Worm (Caenorhabditis elegans) whole organism, mixed stage, embryonic: ENCODE results near the gene C01G10.18.

Experiments
- M03D4.4 ChIP-seq: sonication (generic microtip); optimal IDR thresholded peaks from 2 replicates; lab custom pipeline; 2017; ENCODE audit warnings: mild to moderate bottlenecking, missing genetic modification characterization, missing compliant biosample characterization
- bed-3 ChIP-seq: fragments of 200-800 bp; sonication (Bioruptor generic); optimal IDR thresholded peaks from 3 replicates; lab custom pipeline; 2018; ENCODE audit warnings: mild to moderate bottlenecking, missing genetic modification characterization, moderate library complexity, missing compliant biosample characterization
- blmp-1 ChIP-seq: fragments of 150-350 bp; optimal IDR thresholded peaks from 2 replicates; lab custom pipeline; 2014; ENCODE audit warnings: missing biosample characterization, missing genetic modification characterization
- ceh-39 ChIP-seq: fragments of 150-350 bp; optimal IDR thresholded peaks from 2 replicates; lab custom pipeline; 2014; ENCODE audit warnings: missing biosample characterization, missing genetic modification characterization
- ceh-43 ChIP-seq: fragments of 200-800 bp; sonication (Bioruptor generic); optimal IDR thresholded peaks from 2 replicates; lab custom pipeline; 2018; ENCODE audit warnings: mild to moderate bottlenecking, missing genetic modification characterization, moderate library complexity, missing compliant biosample characterization
- ceh-83 ChIP-seq: fragments of 200-800 bp; sonication (Bioruptor generic); optimal IDR thresholded peaks from 2 replicates; lab custom pipeline; 2018; ENCODE audit warnings: mild to moderate bottlenecking, missing genetic modification characterization, missing compliant biosample characterization
- ces-1 ChIP-seq: fragments of 150-350 bp; optimal IDR thresholded peaks from 2 replicates; lab custom pipeline; 2014; ENCODE audit warnings: missing biosample characterization, missing genetic modification reagents, missing genetic modification characterization
- cnd-1 ChIP-seq: fragments of 200-800 bp; sonication (Bioruptor generic); optimal IDR thresholded peaks from 2 replicates; lab custom pipeline; 2018; ENCODE audit warnings: mild to moderate bottlenecking, missing genetic modification characterization, missing compliant biosample characterization
- drap-1 ChIP-seq: fragments of 200-800 bp; sonication (Bioruptor generic); optimal IDR thresholded peaks from 3 replicates; lab custom pipeline; 2018; ENCODE audit warnings: mild to moderate bottlenecking, missing genetic modification characterization, missing compliant biosample characterization
- elt-1 ChIP-seq: sonication (generic microtip); optimal IDR thresholded peaks from 2 replicates; lab custom pipeline; 2017; ENCODE audit warnings: missing genetic modification characterization, mild to moderate bottlenecking, missing compliant biosample characterization, antibody characterized with exemption, moderate library complexity, borderline replicate concordance; ENCODE audit not compliant: insufficient read depth
- elt-3 ChIP-seq: fragments of 150-350 bp; optimal IDR thresholded peaks from 2 replicates; lab custom pipeline; 2014; ENCODE audit warnings: missing biosample characterization, missing genetic modification characterization
- ham-2 ChIP-seq: fragments of 200-800 bp; sonication (Bioruptor generic); optimal IDR thresholded peaks from 2 replicates; lab custom pipeline; 2018; ENCODE audit warnings: mild to moderate bottlenecking, missing genetic modification characterization, missing compliant biosample characterization
- hlh-1 ChIP-seq: fragments of 150-350 bp; optimal IDR thresholded peaks from 2 replicates; lab custom pipeline; 2014; ENCODE audit warnings: missing biosample characterization, missing genetic modification reagents, missing genetic modification characterization
- lin-13 ChIP-seq: fragments of 150-350 bp; optimal IDR thresholded peaks from 2 replicates; lab custom pipeline; 2014; ENCODE audit warnings: missing biosample characterization, missing genetic modification characterization
- lin-32 ChIP-seq: fragments of 200-800 bp; sonication (Bioruptor generic); optimal IDR thresholded peaks from 2 replicates; lab custom pipeline; 2018; ENCODE audit warnings: mild to moderate bottlenecking, missing genetic modification characterization, missing compliant biosample characterization
- lsy-2 ChIP-seq: fragments of 150-350 bp; optimal IDR thresholded peaks from 2 replicates; lab custom pipeline; 2014; ENCODE audit warnings: missing biosample characterization, missing genetic modification characterization
- mab-5 ChIP-seq: fragments of 150-350 bp; optimal IDR thresholded peaks from 2 replicates; lab custom pipeline; 2014; ENCODE audit warnings: missing biosample characterization, missing genetic modification characterization
- mep-1 ChIP-seq: fragments of 150-350 bp; optimal IDR thresholded peaks from 2 replicates; lab custom pipeline; 2017; ENCODE audit warnings: missing biosample characterization, missing genetic modification reagents, missing genetic modification characterization, inconsistent platforms
- mls-2 ChIP-seq: sonication (generic microtip); optimal IDR thresholded peaks from 2 replicates; lab custom pipeline; 2016; ENCODE audit warnings: mild to moderate bottlenecking, missing genetic modification characterization, moderate library complexity, missing compliant biosample characterization
- nhr-12 ChIP-seq: fragments of 150-350 bp; optimal IDR thresholded peaks from 2 replicates; lab custom pipeline; 2014; ENCODE audit warnings: missing biosample characterization, missing genetic modification characterization
- nhr-2 ChIP-seq: fragments of 150-350 bp; optimal IDR thresholded peaks from 2 replicates; lab custom pipeline; 2014; ENCODE audit warnings: missing biosample characterization, missing genetic modification characterization
- nhr-237 ChIP-seq: fragments of 150-350 bp; optimal IDR thresholded peaks from 2 replicates; lab custom pipeline; 2014; ENCODE audit warnings: missing biosample characterization, missing genetic modification characterization
- nhr-76 ChIP-seq: sonication (generic microtip); optimal IDR thresholded peaks from 2 replicates; lab custom pipeline; 2017; ENCODE audit warnings: missing biosample characterization, missing genetic modification characterization
- pha-4 ChIP-seq: fragments of 150-350 bp; optimal IDR thresholded peaks from 2 replicates; lab custom pipeline; 2018; ENCODE audit warnings: missing biosample characterization, missing genetic modification reagents, missing genetic modification characterization
- sem-2 ChIP-seq: fragments of 200-800 bp; sonication (Bioruptor generic); optimal IDR thresholded peaks from 2 replicates; lab custom pipeline; 2018; ENCODE audit warnings: mild to moderate bottlenecking, missing genetic modification characterization, missing compliant biosample characterization
- snpc-4 ChIP-seq: fragments of 150-350 bp; optimal IDR thresholded peaks from 2 replicates; lab custom pipeline; 2014; ENCODE audit warnings: missing biosample characterization, missing genetic modification characterization
- sptf-1 ChIP-seq: sonication (generic microtip); optimal IDR thresholded peaks from 2 replicates; lab custom pipeline; 2017; ENCODE audit warnings: mild to moderate bottlenecking, missing genetic modification characterization, moderate library complexity, missing compliant biosample characterization
- tbx-8 ChIP-seq: fragments of 200-800 bp; sonication (Bioruptor generic); optimal IDR thresholded peaks from 2 replicates; lab custom pipeline; 2018; ENCODE audit warnings: mild to moderate bottlenecking, missing genetic modification characterization, moderate library complexity, missing compliant biosample characterization
- unc-120 ChIP-seq: sonication (generic microtip); optimal IDR thresholded peaks from 2 replicates; lab custom pipeline; 2017; ENCODE audit warnings: missing genetic modification characterization, missing compliant biosample characterization; ENCODE audit not compliant: poor library complexity, severe bottlenecking
- unc-62 ChIP-seq: fragments of 150-350 bp; optimal IDR thresholded peaks from 2 replicates; lab custom pipeline; 2014; ENCODE audit warnings: missing biosample characterization, missing genetic modification reagents, missing genetic modification characterization
- zip-8 ChIP-seq: fragments of 150-350 bp; optimal IDR thresholded peaks from 2 replicates; lab custom pipeline; 2014; ENCODE audit warnings: missing biosample characterization, missing genetic modification characterization
- ztf-11 ChIP-seq: fragments of 150-350 bp; optimal IDR thresholded peaks from 2 replicates; lab custom pipeline; 2014; ENCODE audit warnings: missing biosample characterization, missing genetic modification characterization

The C01G10.18 gene

DNA sequence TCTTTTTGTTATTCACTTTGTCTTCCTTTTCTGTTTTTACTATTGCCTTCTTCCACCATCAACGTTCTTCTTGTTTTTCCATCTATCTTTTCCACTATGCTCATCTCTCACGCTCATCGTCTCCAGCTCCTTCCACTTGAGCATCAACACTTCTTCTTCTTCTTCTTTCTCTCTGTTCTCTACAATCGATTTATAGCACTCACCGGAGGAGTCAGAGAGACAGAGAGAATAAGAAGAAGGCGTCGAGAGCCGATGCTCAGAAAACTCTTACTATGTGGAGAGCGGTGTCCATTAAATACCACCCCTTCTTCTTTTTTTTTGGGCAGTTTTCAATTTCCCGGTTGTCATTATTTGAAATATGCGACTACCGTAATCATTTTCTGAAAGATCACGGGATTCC, 13.6 kb downstream of the C01G10.18 start:
- TF ChIP-seq ces-1 (GFP tag; lab: Kevin White, UChicago): peak; percentile 60
- no peak for TF ChIP-seq M03D4.4 (tag; lab: Kevin White, UChicago)

DNA sequence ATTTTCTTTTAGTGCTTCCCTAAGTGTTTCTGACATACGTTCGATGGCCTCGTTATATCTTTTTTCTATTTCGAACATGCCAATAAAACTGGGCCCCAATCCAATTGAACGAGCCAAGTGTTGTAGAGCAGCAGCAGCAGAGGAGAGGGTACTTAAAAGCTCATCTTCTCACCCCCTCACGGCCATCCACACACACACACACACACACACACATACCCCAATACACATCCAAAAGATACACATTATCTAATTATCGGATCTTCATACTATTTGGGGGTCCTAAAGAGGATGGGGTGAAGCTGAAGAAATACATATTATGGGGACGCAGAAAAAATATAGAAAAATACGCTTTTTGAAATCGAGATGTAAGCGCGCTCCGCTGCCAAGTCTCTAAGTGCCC, 15.8 kb downstream of the C01G10.18 start:
- TF ChIP-seq unc-120 (tag; lab: Kevin White, UChicago) (no peak), lin-32 (GFP tag; lab: Kevin White, UChicago) (no peak), ces-1 (GFP tag; lab: Kevin White, UChicago) (peak; percentile 95), drap-1 (GFP tag; lab: Kevin White, UChicago) (peak; percentile 70), nhr-76 (no peak), elt-1 (tag; lab: Kevin White, UChicago) (peak; percentile 36), unc-62 (GFP tag; lab: Kevin White, UChicago) (no peak), blmp-1 (tag; lab: Kevin White, UChicago) (no peak), hlh-1 (tag; lab: Kevin White, UChicago) (no peak), pha-4 (no peak)

DNA sequence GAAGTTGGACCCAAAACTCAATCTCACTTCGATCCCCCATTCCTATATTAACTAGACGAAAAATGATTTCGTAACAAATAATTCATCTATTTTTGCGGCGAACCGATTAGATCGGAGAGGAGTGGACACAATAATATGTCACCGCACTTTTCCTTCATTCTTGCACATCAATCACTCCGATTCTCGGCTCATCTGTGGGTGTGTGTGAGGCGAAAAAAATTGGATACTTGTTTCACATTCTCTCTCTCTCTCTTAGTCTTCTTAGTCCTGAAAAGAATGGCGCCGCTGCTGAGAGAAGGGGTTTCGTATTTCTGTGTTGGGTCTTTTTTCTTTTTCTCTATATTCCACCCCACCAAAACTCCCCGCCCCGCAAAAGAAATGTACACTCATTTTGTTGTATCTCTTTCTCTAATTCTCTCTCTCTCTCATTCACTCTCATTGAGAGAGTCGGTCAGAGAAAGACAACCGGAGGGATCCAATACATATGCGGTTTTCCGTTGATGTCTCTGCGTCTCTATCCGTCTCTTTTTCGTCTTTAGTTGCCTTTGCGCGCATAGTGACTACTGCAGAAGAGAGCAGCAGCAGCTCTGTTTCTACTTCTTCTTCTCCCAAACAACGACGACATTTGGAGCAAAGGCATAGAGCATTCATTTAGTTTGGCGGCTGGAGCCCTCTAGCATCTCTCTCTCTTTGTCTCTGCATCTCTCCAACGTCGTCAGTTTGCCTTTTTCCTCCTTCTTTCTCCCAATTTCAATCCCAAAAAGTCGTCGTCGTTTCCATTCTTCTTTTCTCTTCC, 17.3 kb downstream of the C01G10.18 start, which contains the start of gene unc-76:
TSS of gene unc-76 (plus strand) at position 746 of the 796 bp plus-strand sequence.
- TF ChIP-seq lsy-2 (tag; lab: Kevin White, UChicago) (peak; percentile 52), mls-2 (tag; lab: Kevin White, UChicago) (peak; percentile 57), mep-1 (tag; lab: Kevin White, UChicago) (peak; percentile 44), M03D4.4 (tag; lab: Kevin White, UChicago) (no peak), ceh-43 (GFP tag; lab: Kevin White, UChicago) (no peak), sptf-1 (tag; lab: Kevin White, UChicago) (peak; percentile 35), ztf-11 (tag; lab: Kevin White, UChicago) (no peak), pha-4 (peak; percentile 79), elt-1 (tag; lab: Kevin White, UChicago) (no peak), nhr-237 (peak; percentile 60), unc-120 (tag; lab: Kevin White, UChicago) (peak; percentile 99), lin-13 (tag; lab: Kevin White, UChicago) (no peak), tbx-8 (no peak), ces-1 (GFP tag; lab: Kevin White, UChicago) (peak; percentile 91), blmp-1 (tag; lab: Kevin White, UChicago) (no peak), ceh-83 (no peak), ceh-39 (tag; lab: Kevin White, UChicago) (peak; percentile 65), zip-8 (tag; lab: Kevin White, UChicago) (no peak), hlh-1 (tag; lab: Kevin White, UChicago) (peak; percentile 62), drap-1 (GFP tag; lab: Kevin White, UChicago) (peak; percentile 80), nhr-2 (peak; percentile 39), elt-3 (tag; lab: Kevin White, UChicago) (no peak), cnd-1 (tag; lab: Kevin White, UChicago) (peak; percentile 26), ham-2 (no peak), sem-2 (GFP tag; lab: Kevin White, UChicago) (no peak), nhr-76 (no peak), unc-62 (GFP tag; lab: Kevin White, UChicago) (peak; percentile 94)
- TF ChIP-seq, all 35 proteins: peak for 14

DNA sequence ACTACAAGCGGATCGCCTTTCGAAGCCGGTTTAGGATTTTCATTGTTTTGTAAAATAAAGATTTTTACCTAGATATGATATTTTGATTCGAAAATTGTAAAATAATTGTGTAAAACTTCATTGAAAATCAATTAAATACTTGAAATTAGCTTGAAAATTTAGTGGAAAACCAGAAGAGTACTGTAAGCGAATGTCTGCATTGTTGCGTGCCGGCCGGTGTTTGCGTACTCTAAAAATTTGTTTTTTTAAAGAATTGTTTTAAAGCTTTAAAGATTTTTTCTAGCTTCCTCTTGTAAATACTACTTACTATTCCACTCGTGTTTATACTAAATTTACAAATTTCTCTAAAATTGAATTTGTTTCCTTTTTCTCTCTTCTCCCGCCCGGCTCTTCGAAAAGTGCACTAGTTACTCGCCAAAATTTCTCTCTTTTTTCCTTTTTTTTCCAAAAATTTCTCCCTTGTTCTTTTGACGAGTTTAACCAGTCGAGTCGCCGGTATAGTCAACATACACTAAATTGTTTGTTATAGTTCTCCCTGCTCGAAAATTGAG, 19.0 kb downstream of the C01G10.18 start:
- TF ChIP-seq snpc-4 (tag; lab: Kevin White, UChicago): no peak
- TF ChIP-seq lsy-2 (tag; lab: Kevin White, UChicago): peak; percentile 82
- no peak for TF ChIP-seq sptf-1 (tag; lab: Kevin White, UChicago)
- peak; percentile 87 for TF ChIP-seq ces-1 (GFP tag; lab: Kevin White, UChicago)
- TF ChIP-seq, all 35 proteins: peak for 2

DNA sequence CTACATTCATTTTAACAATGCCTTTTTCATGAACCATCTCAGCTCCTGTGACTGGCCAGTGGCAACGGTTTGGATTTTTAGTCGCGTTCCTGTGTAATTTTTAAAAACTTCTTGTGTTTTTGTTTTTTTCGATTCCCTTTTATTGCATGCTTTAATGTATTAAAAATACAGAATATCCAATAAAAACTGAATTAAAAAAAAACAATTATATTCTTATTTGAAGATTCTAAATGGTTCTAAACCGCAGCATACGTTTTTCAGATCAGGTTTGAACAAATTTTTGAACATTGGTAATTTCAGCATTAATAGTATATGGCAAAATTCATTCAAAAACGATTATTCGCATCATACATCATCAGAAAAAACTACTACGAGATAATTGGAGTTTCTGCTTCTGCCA, 20.1 kb downstream of the C01G10.18 start, which contains the start of gene dnj-3:
TSS of gene dnj-3 (plus strand) at position 301 of the 400 bp plus-strand sequence.
- TF ChIP-seq bed-3 (no peak), unc-120 (tag; lab: Kevin White, UChicago) (no peak), ceh-83 (no peak), sem-2 (GFP tag; lab: Kevin White, UChicago) (no peak), nhr-12 (tag; lab: Kevin White, UChicago) (no peak), M03D4.4 (tag; lab: Kevin White, UChicago) (no peak), pha-4 (no peak), hlh-1 (tag; lab: Kevin White, UChicago) (no peak), lin-13 (tag; lab: Kevin White, UChicago) (no peak), mab-5 (tag; lab: Kevin White, UChicago) (no peak), ztf-11 (tag; lab: Kevin White, UChicago) (no peak), ham-2 (no peak), drap-1 (GFP tag; lab: Kevin White, UChicago) (no peak), ceh-43 (GFP tag; lab: Kevin White, UChicago) (no peak), blmp-1 (tag; lab: Kevin White, UChicago) (no peak), lin-32 (GFP tag; lab: Kevin White, UChicago) (no peak), cnd-1 (tag; lab: Kevin White, UChicago) (no peak), mep-1 (tag; lab: Kevin White, UChicago) (no peak), nhr-2 (no peak)
